Fruit fly (Drosophila melanogaster): ENCODE results near the gene Mau2.

Mau2 gene

dm6 chr3R:15225279-15225730 is 16.3 kb downstream of the Mau2 start, which contains the start of the genes CG31344 and Caf1-55 (continued):
- TF ChIP-seq CG7928 (GFP tag; optimal IDR thresholded peaks at IDR 0.05) (no peak), ERR (GFP tag; optimal IDR thresholded peaks at IDR 0.05) (no peak), CG13123 (GFP tag; optimal IDR thresholded peaks at IDR 0.05) (no peak), CG14441 (GFP tag; IDR thresholded peaks at IDR 0.05) (no peak), dmrt99B (tag; optimal IDR thresholded peaks at IDR 0.05) (no peak), Adf1 (GFP tag; IDR thresholded peaks at IDR 0.05) (no peak; the same call in 1 of the 2 replicates), zfh1 (GFP tag; IDR thresholded peaks at IDR 0.05) (no peak), salm (tag; optimal IDR thresholded peaks at IDR 0.05) (no peak), chinmo (GFP tag; IDR thresholded peaks at IDR 0.05; ENCODE audit: partially characterized antibody) (peak; percentile 93; the same call in 2 of the 4 replicates), tio (GFP tag; optimal IDR thresholded peaks at IDR 0.05) (no peak), CG5245 (GFP tag; optimal IDR thresholded peaks at IDR 0.05) (no peak), NK7.1 (GFP tag; optimal IDR thresholded peaks at IDR 0.05) (no peak), NC2β (GFP tag; optimal IDR thresholded peaks at IDR 0.05) (no peak), CG30431 (GFP tag; optimal IDR thresholded peaks at IDR 0.05) (no peak), CrebB (tag; optimal IDR thresholded peaks at IDR 0.05) (peak; percentile 2), mam (GFP tag; optimal IDR thresholded peaks at IDR 0.05) (no peak), ranshi (GFP tag; IDR thresholded peaks at IDR 0.05) (no peak), HLH3B (GFP tag; IDR thresholded peaks at IDR 0.05) (no peak), CG10274 (GFP tag; optimal IDR thresholded peaks at IDR 0.05) (no peak), BEAF-32 (GFP tag; optimal IDR thresholded peaks at IDR 0.05) (peak; percentile 81), bigmax (GFP tag; optimal IDR thresholded peaks at IDR 0.05) (no peak), tll (GFP tag; optimal IDR thresholded peaks at IDR 0.05) (no peak), CG16863 (GFP tag; optimal IDR thresholded peaks at IDR 0.05) (no peak), lbe (GFP tag; optimal IDR thresholded peaks at IDR 0.05) (peak; percentile 55), fd96Cb (tag; optimal IDR thresholded peaks at IDR 0.05) (no peak), MESR4 (GFP tag; optimal IDR thresholded peaks at IDR 0.05) (peak; percentile 65), disco-r (GFP tag; optimal IDR thresholded peaks at IDR 0.05) (no peak), ash1 (GFP tag; optimal IDR thresholded peaks at IDR 0.05) (no peak), CG31441 (GFP tag; IDR thresholded peaks at IDR 0.05) (peak; percentile 23; the same call in 1 of the 2 replicates), pum (GFP tag; optimal IDR thresholded peaks at IDR 0.05) (no peak), CG12769 (tag; optimal IDR thresholded peaks at IDR 0.05) (no peak), CG1233 (GFP tag; optimal IDR thresholded peaks at IDR 0.05) (no peak), Nf-YC (tag; optimal IDR thresholded peaks at IDR 0.05) (peak; percentile 9), Bgb (GFP tag; IDR thresholded peaks at IDR 0.05; ENCODE audit: partially characterized antibody) (peak; percentile 87), CG7963 (GFP tag; IDR thresholded peaks at IDR 0.05; ENCODE audit: partially characterized antibody) (peak; percentile 79; the same call in 2 of the 3 replicates), fru (optimal IDR thresholded peaks at IDR 0.05) (no peak), CG11695 (GFP tag; IDR thresholded peaks at IDR 0.05) (no peak), MBD-R2 (GFP tag; IDR thresholded peaks at IDR 0.05) (peak; percentile 82), Mad (GFP tag; optimal IDR thresholded peaks at IDR 0.05) (no peak), CG3838 (GFP tag; optimal IDR thresholded peaks at IDR 0.05) (no peak), caup (GFP tag; optimal IDR thresholded peaks at IDR 0.05; ENCODE audit: severe bottlenecking) (no peak), H2.0 (GFP tag; IDR thresholded peaks at IDR 0.05) (no peak), CG6791 (GFP tag; IDR thresholded peaks at IDR 0.05; ENCODE audit: partially characterized antibody) (peak; percentile 88), dimm (GFP tag; IDR thresholded peaks at IDR 0.05) (no peak), Chrac-16 (GFP tag; optimal IDR thresholded peaks at IDR 0.05) (no peak), pan (optimal IDR thresholded peaks at IDR 0.05) (no peak), pan (GFP tag; optimal IDR thresholded peaks at IDR 0.05 in 1 of 2, IDR thresholded peaks at IDR 0.05 in 1 of 2) (no peak), CG13287 (GFP tag; IDR thresholded peaks at IDR 0.05; ENCODE audit: partially characterized antibody) (peak; percentile 92), Dll (GFP tag; IDR thresholded peaks at IDR 0.05; ENCODE audit: partially characterized antibody) (peak; percentile 86), Oaz (GFP tag; IDR thresholded peaks at IDR 0.05) (no peak), CG10462 (GFP tag; optimal IDR thresholded peaks at IDR 0.05) (no peak)

Data from whole organism, embryonic.